Fruit fly (Drosophila melanogaster): Measurements from ENCODE around the gene rod.

Gene rod

dm6 chr3R:31603655-31604054 is 22.9 kb downstream of the rod start:
- TF ChIP-seq fru (GFP tag; optimal IDR thresholded peaks at IDR 0.05) (no peak), Hnf4 (GFP tag; optimal IDR thresholded peaks at IDR 0.05) (no peak), Dfd (GFP tag; optimal IDR thresholded peaks at IDR 0.05) (no peak), dl (GFP tag; optimal IDR thresholded peaks at IDR 0.05; ENCODE audit: insufficient read depth in 1 of 2, partially characterized antibody in 2 of 2) (no peak), CG9705 (GFP tag; optimal IDR thresholded peaks at IDR 0.05) (no peak), ey (GFP tag; optimal IDR thresholded peaks at IDR 0.05) (no peak), rgr (GFP tag; optimal IDR thresholded peaks at IDR 0.05) (no peak), Hr83 (GFP tag; optimal IDR thresholded peaks at IDR 0.05; ENCODE audit: poor library complexity, severe bottlenecking) (no peak), h (GFP tag; optimal IDR thresholded peaks at IDR 0.05) (no peak), Abd-B (GFP tag; optimal IDR thresholded peaks at IDR 0.05) (no peak), brk (GFP tag; optimal IDR thresholded peaks at IDR 0.05) (no peak), CG32264 (GFP tag; optimal IDR thresholded peaks at IDR 0.05) (no peak), usp (GFP tag; optimal IDR thresholded peaks at IDR 0.05) (no peak), Dif (GFP tag; optimal IDR thresholded peaks at IDR 0.05; ENCODE audit: partially characterized antibody) (no peak), br (GFP tag; optimal IDR thresholded peaks at IDR 0.05) (no peak), dmrt93B (GFP tag; optimal IDR thresholded peaks at IDR 0.05) (no peak), woc (GFP tag; optimal IDR thresholded peaks at IDR 0.05) (no peak), Hr78 (GFP tag; optimal IDR thresholded peaks at IDR 0.05) (no peak)

- TF ChIP-seq woc (GFP tag; optimal IDR thresholded peaks at IDR 0.05) (no peak), usp (GFP tag; optimal IDR thresholded peaks at IDR 0.05) (no peak), Hnf4 (GFP tag; optimal IDR thresholded peaks at IDR 0.05) (peak; percentile 2), foxo (GFP tag; optimal IDR thresholded peaks at IDR 0.05) (no peak), HLH106 (tag; optimal IDR thresholded peaks at IDR 0.05) (no peak), CG32264 (GFP tag; optimal IDR thresholded peaks at IDR 0.05) (no peak)
Observed at dm6 chr3R:31604409-31605116, 23.8 kb downstream of the rod start.

DNA sequence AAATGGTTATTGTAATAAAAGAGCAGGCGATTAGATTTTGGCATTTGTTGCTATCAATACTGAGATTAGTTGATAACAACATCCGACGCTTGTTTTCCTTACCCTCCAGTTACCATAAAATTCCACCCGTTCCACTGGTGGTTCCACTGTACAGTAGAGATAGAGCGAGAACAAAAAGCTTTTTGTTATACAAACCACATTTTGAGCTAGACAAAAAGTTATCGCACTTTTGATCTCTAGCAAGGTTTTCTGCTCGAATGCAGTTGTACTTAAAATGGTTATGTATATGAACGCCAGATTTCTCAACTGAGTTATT is 24.3 kb downstream of the rod start:
- TF ChIP-seq dsf (GFP tag; optimal IDR thresholded peaks at IDR 0.05; ENCODE audit: borderline replicate concordance), result no peak
- TF ChIP-seq usp (GFP tag; optimal IDR thresholded peaks at IDR 0.05), result no peak
- no peak for TF ChIP-seq brk (GFP tag; optimal IDR thresholded peaks at IDR 0.05)
- no peak for TF ChIP-seq tai (GFP tag; optimal IDR thresholded peaks at IDR 0.05)

- TF ChIP-seq rgr (GFP tag; optimal IDR thresholded peaks at IDR 0.05) (no peak), fru (GFP tag; optimal IDR thresholded peaks at IDR 0.05) (no peak), Sp1 (GFP tag; optimal IDR thresholded peaks at IDR 0.05) (no peak), Rel (GFP tag; optimal IDR thresholded peaks at IDR 0.05) (no peak), Rel (tag; optimal IDR thresholded peaks at IDR 0.05) (no peak), CrebA (GFP tag; optimal IDR thresholded peaks at IDR 0.05; ENCODE audit: borderline replicate concordance) (no peak), Abd-B (GFP tag; optimal IDR thresholded peaks at IDR 0.05) (no peak), CG32264 (GFP tag; optimal IDR thresholded peaks at IDR 0.05) (no peak), Jra (GFP tag; optimal IDR thresholded peaks at IDR 0.05) (no peak), ey (GFP tag; optimal IDR thresholded peaks at IDR 0.05) (no peak), br (GFP tag; optimal IDR thresholded peaks at IDR 0.05) (no peak), N (GFP tag; optimal IDR thresholded peaks at IDR 0.05) (no peak), HLH106 (tag; optimal IDR thresholded peaks at IDR 0.05) (no peak), sv (GFP tag; optimal IDR thresholded peaks at IDR 0.05) (no peak), lola (GFP tag; optimal IDR thresholded peaks at IDR 0.05) (no peak), Myc (optimal IDR thresholded peaks at IDR 0.05) (no peak), jim (GFP tag; optimal IDR thresholded peaks at IDR 0.05) (no peak), woc (GFP tag; optimal IDR thresholded peaks at IDR 0.05) (no peak), Hr78 (GFP tag; optimal IDR thresholded peaks at IDR 0.05) (no peak)
Observed at dm6 chr3R:31605790-31606189, 25.0 kb downstream of the rod start.
